Fruit fly (Drosophila melanogaster): ENCODE measurements around the gene w.

w gene

DNA sequence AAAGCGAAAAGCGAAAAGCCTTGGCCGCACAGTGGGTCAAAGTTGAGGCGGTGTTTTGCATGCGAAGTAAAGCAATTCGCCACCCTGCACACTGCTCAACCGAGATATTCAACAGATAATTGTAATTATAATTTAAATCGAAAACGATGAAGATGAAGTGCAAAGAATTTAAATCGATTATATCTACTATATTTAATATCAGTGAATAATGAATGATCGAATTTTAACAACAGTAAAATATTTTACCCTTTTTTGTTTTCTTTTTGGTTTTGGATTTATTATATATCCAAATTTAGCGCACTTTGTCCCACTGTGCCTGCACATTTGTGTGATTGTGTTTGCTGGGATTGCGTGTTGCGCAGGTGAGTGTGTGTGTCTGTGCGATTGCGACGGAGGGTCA is 9.0 kb downstream of the w start:
- TF ChIP-seq Myc (optimal IDR thresholded peaks at IDR 0.05), result no peak
- TF ChIP-seq dmrt93B (GFP tag; optimal IDR thresholded peaks at IDR 0.05), result peak; percentile 81
- peak; percentile 57 for TF ChIP-seq CG32264 (GFP tag; optimal IDR thresholded peaks at IDR 0.05)
- TF ChIP-seq br (GFP tag; optimal IDR thresholded peaks at IDR 0.05), result peak; percentile 85
- peak; percentile 13 for TF ChIP-seq Mio (GFP tag; optimal IDR thresholded peaks at IDR 0.05)
- TF ChIP-seq Vsx2 (GFP tag; optimal IDR thresholded peaks at IDR 0.05; ENCODE audit: partially characterized antibody), result no peak
- no peak for TF ChIP-seq lola (GFP tag; optimal IDR thresholded peaks at IDR 0.05)
- TF ChIP-seq dl (GFP tag; optimal IDR thresholded peaks at IDR 0.05; ENCODE audit: insufficient read depth in 1 of 2, partially characterized antibody in 2 of 2), result no peak
- TF ChIP-seq Rel (GFP tag; optimal IDR thresholded peaks at IDR 0.05), result peak; percentile 55
- TF ChIP-seq Rel (tag; optimal IDR thresholded peaks at IDR 0.05), result peak; percentile 57
- peak; percentile 95 for TF ChIP-seq fru (GFP tag; optimal IDR thresholded peaks at IDR 0.05)
- no peak for TF ChIP-seq Dfd (GFP tag; optimal IDR thresholded peaks at IDR 0.05)
- peak; percentile 78 for TF ChIP-seq tai (GFP tag; optimal IDR thresholded peaks at IDR 0.05)
- TF ChIP-seq GATAd (GFP tag; optimal IDR thresholded peaks at IDR 0.05), result peak; percentile 42
- peak; percentile 89 for TF ChIP-seq Sp1 (GFP tag; optimal IDR thresholded peaks at IDR 0.05)
- TF ChIP-seq h (GFP tag; optimal IDR thresholded peaks at IDR 0.05), result peak; percentile 88
- TF ChIP-seq OdsH (GFP tag; optimal IDR thresholded peaks at IDR 0.05), result peak; percentile 82
- TF ChIP-seq jim (GFP tag; optimal IDR thresholded peaks at IDR 0.05), result no peak
- TF ChIP-seq pan (optimal IDR thresholded peaks at IDR 0.05), result no peak
- TF ChIP-seq Dif (GFP tag; optimal IDR thresholded peaks at IDR 0.05; ENCODE audit: partially characterized antibody), result no peak
- TF ChIP-seq HLH106 (tag; optimal IDR thresholded peaks at IDR 0.05), result peak; percentile 93
- peak; percentile 83 for TF ChIP-seq CG9705 (GFP tag; optimal IDR thresholded peaks at IDR 0.05)
- peak; percentile 44 for TF ChIP-seq Jra (GFP tag; optimal IDR thresholded peaks at IDR 0.05)
- TF ChIP-seq brk (GFP tag; optimal IDR thresholded peaks at IDR 0.05), result peak; percentile 56
- TF ChIP-seq dsf (GFP tag; optimal IDR thresholded peaks at IDR 0.05; ENCODE audit: borderline replicate concordance), result peak; percentile 17
- peak; percentile 84 for TF ChIP-seq psq (GFP tag; optimal IDR thresholded peaks at IDR 0.05)
- no peak for TF ChIP-seq N (GFP tag; optimal IDR thresholded peaks at IDR 0.05)
- TF ChIP-seq Abd-B (GFP tag; optimal IDR thresholded peaks at IDR 0.05), result no peak
- TF ChIP-seq Hr78 (GFP tag; optimal IDR thresholded peaks at IDR 0.05), result no peak
- TF ChIP-seq Hr83 (GFP tag; optimal IDR thresholded peaks at IDR 0.05; ENCODE audit: poor library complexity, severe bottlenecking), result no peak
- TF ChIP-seq foxo (GFP tag; optimal IDR thresholded peaks at IDR 0.05), result peak in 1 of 2 experiments; percentile 92
- TF ChIP-seq usp (GFP tag; optimal IDR thresholded peaks at IDR 0.05), result no peak
- peak; percentile 68 for TF ChIP-seq sv (GFP tag; optimal IDR thresholded peaks at IDR 0.05)
- peak; percentile 64 for TF ChIP-seq Hnf4 (GFP tag; optimal IDR thresholded peaks at IDR 0.05)
- peak; percentile 86 for TF ChIP-seq ey (GFP tag; optimal IDR thresholded peaks at IDR 0.05)
- peak; percentile 74 for TF ChIP-seq sage (GFP tag; optimal IDR thresholded peaks at IDR 0.05)
- peak; percentile 80 for TF ChIP-seq woc (GFP tag; optimal IDR thresholded peaks at IDR 0.05)
- TF ChIP-seq CrebA (GFP tag; optimal IDR thresholded peaks at IDR 0.05; ENCODE audit: borderline replicate concordance), result peak; percentile 72
- TF ChIP-seq rgr (GFP tag; optimal IDR thresholded peaks at IDR 0.05), result peak; percentile 86

dm6 chrX:2786553-2787118 is 9.6 kb downstream of the w start:
- peak; percentile 91 for TF ChIP-seq Hnf4 (GFP tag; optimal IDR thresholded peaks at IDR 0.05)
- no peak for TF ChIP-seq lola (GFP tag; optimal IDR thresholded peaks at IDR 0.05)
- TF ChIP-seq jim (GFP tag; optimal IDR thresholded peaks at IDR 0.05), result peak; percentile 14
- TF ChIP-seq pan (optimal IDR thresholded peaks at IDR 0.05), result no peak
- TF ChIP-seq N (GFP tag; optimal IDR thresholded peaks at IDR 0.05), result no peak
- TF ChIP-seq woc (GFP tag; optimal IDR thresholded peaks at IDR 0.05), result peak; percentile 71
- no peak for TF ChIP-seq Myc (optimal IDR thresholded peaks at IDR 0.05)
- TF ChIP-seq CG9705 (GFP tag; optimal IDR thresholded peaks at IDR 0.05), result peak; percentile 72
- peak; percentile 84 for TF ChIP-seq tai (GFP tag; optimal IDR thresholded peaks at IDR 0.05)
- TF ChIP-seq rgr (GFP tag; optimal IDR thresholded peaks at IDR 0.05), result peak; percentile 94
- TF ChIP-seq Hr78 (GFP tag; optimal IDR thresholded peaks at IDR 0.05), result no peak
- peak; percentile 89 for TF ChIP-seq br (GFP tag; optimal IDR thresholded peaks at IDR 0.05)
- TF ChIP-seq brk (GFP tag; optimal IDR thresholded peaks at IDR 0.05), result peak; percentile 77
- peak; percentile 86 for TF ChIP-seq sage (GFP tag; optimal IDR thresholded peaks at IDR 0.05)
- peak; percentile 67 for TF ChIP-seq Rel (GFP tag; optimal IDR thresholded peaks at IDR 0.05)
- TF ChIP-seq Rel (tag; optimal IDR thresholded peaks at IDR 0.05), result peak; percentile 19
- peak; percentile 71 for TF ChIP-seq dsf (GFP tag; optimal IDR thresholded peaks at IDR 0.05; ENCODE audit: borderline replicate concordance)
- TF ChIP-seq psq (GFP tag; optimal IDR thresholded peaks at IDR 0.05), result peak; percentile 72
- peak; percentile 77 for TF ChIP-seq Sp1 (GFP tag; optimal IDR thresholded peaks at IDR 0.05)
- no peak for TF ChIP-seq Vsx2 (GFP tag; optimal IDR thresholded peaks at IDR 0.05; ENCODE audit: partially characterized antibody)
- TF ChIP-seq GATAd (GFP tag; optimal IDR thresholded peaks at IDR 0.05), result peak; percentile 18
- peak; percentile 34 for TF ChIP-seq CrebA (GFP tag; optimal IDR thresholded peaks at IDR 0.05; ENCODE audit: borderline replicate concordance)
- TF ChIP-seq Mio (GFP tag; optimal IDR thresholded peaks at IDR 0.05), result peak; percentile 65
- no peak for TF ChIP-seq Abd-B (GFP tag; optimal IDR thresholded peaks at IDR 0.05)
- TF ChIP-seq CG32264 (GFP tag; optimal IDR thresholded peaks at IDR 0.05), result peak; percentile 87
- peak; percentile 90 for TF ChIP-seq OdsH (GFP tag; optimal IDR thresholded peaks at IDR 0.05)
- no peak for TF ChIP-seq Dfd (GFP tag; optimal IDR thresholded peaks at IDR 0.05)
- TF ChIP-seq HLH106 (tag; optimal IDR thresholded peaks at IDR 0.05), result peak; percentile 86
- TF ChIP-seq dl (GFP tag; optimal IDR thresholded peaks at IDR 0.05; ENCODE audit: insufficient read depth in 1 of 2, partially characterized antibody in 2 of 2), result no peak
- TF ChIP-seq Dif (GFP tag; optimal IDR thresholded peaks at IDR 0.05; ENCODE audit: partially characterized antibody), result no peak
- TF ChIP-seq sv (GFP tag; optimal IDR thresholded peaks at IDR 0.05), result peak; percentile 75
- TF ChIP-seq h (GFP tag; optimal IDR thresholded peaks at IDR 0.05), result peak; percentile 95
- TF ChIP-seq fru (GFP tag; optimal IDR thresholded peaks at IDR 0.05), result peak; percentile 94
- TF ChIP-seq dmrt93B (GFP tag; optimal IDR thresholded peaks at IDR 0.05), result peak; percentile 85
- peak; percentile 80 to 95 for TF ChIP-seq foxo (GFP tag; optimal IDR thresholded peaks at IDR 0.05)
- peak; percentile 92 for TF ChIP-seq ey (GFP tag; optimal IDR thresholded peaks at IDR 0.05)
- no peak for TF ChIP-seq Hr83 (GFP tag; optimal IDR thresholded peaks at IDR 0.05; ENCODE audit: poor library complexity, severe bottlenecking)
- TF ChIP-seq Jra (GFP tag; optimal IDR thresholded peaks at IDR 0.05), result peak; percentile 80
- no peak for TF ChIP-seq usp (GFP tag; optimal IDR thresholded peaks at IDR 0.05)

Data from whole organism, wandering third instar larva.